Fruit fly (Drosophila melanogaster) whole organism, larva: ENCODE results near the gene CG10013.
A peak's percentile ranks its signal among the peaks of the same experiment; 100 is the strongest.

Source experiments
- noc ChIP-seq: fragments of 200-800 bp; sonication (Bioruptor generic); optimal IDR thresholded peaks from 3 replicates; lab custom pipeline; 2019; ENCODE audit warnings: missing biosample characterization, mild to moderate bottlenecking, missing genetic modification characterization, moderate library complexity

The CG10013 gene

dm6 chr3R:12326855-12327254, 3.5 kb downstream of the CG10013 start:
- no peak for TF ChIP-seq noc

dm6 chr3R:12329827-12330226, 6.5 kb downstream of the CG10013 start:
- no peak for TF ChIP-seq noc

dm6 chr3R:12341374-12341773, 18.1 kb downstream of the CG10013 start, which contains the start of gene Sgsf:
Sgsf (plus strand) TSS chr3R:12341674.
- no peak for TF ChIP-seq noc

dm6 chr3R:12344914-12345549, 21.7 kb downstream of the CG10013 start:
- TF ChIP-seq noc = no peak

dm6 chr3R:12345989-12346388, 22.7 kb downstream of the CG10013 start:
- no peak for TF ChIP-seq noc

- TF ChIP-seq noc = no peak
Observed at dm6 chr3R:12347659-12348058, 24.3 kb downstream of the CG10013 start.

- TF ChIP-seq noc = no peak
Observed at dm6 chr3R:12350497-12350896, 27.2 kb downstream of the CG10013 start, which contains the start of gene CG10038. CG10038 (minus strand) TSS chr3R:12350644.

- no peak for TF ChIP-seq noc
Observed at dm6 chr3R:12352003-12352402, 28.7 kb downstream of the CG10013 start, which contains the start of gene CG10041. CG10041 (minus strand) TSS chr3R:12352103.

- no peak for TF ChIP-seq noc
Observed at dm6 chr3R:12356044-12356443, 32.7 kb downstream of the CG10013 start, which contains the start of gene MBD-R2. MBD-R2 (minus strand) TSS chr3R:12356265.

- no peak for TF ChIP-seq noc
Observed at dm6 chr3R:12359837-12360236, 36.5 kb downstream of the CG10013 start, which contains the start of gene CG4115. CG4115 (plus strand) TSS chr3R:12360008.

- TF ChIP-seq noc = no peak
Observed at dm6 chr3R:12361962-12362497, 38.7 kb downstream of the CG10013 start.

- TF ChIP-seq noc = no peak
Observed at dm6 chr3R:12363544-12363943, 40.2 kb downstream of the CG10013 start.

- no peak for TF ChIP-seq noc
Observed at dm6 chr3R:12364580-12364979, 41.3 kb downstream of the CG10013 start, which contains the start of gene Tim17a1. Tim17a1 (minus strand) TSS chr3R:12364680.

dm6 chr3R:12365264-12365840, 42.0 kb downstream of the CG10013 start, which contains the start of gene GstD10:
GstD10 (minus strand) TSS chr3R:12365735.
- peak; percentile 46 for TF ChIP-seq noc

- no peak for TF ChIP-seq noc
Observed at dm6 chr3R:12365887-12366286, 42.6 kb downstream of the CG10013 start.

- no peak for TF ChIP-seq noc
Observed at dm6 chr3R:12367464-12367863, 44.1 kb downstream of the CG10013 start, which contains the start of gene GstD9. GstD9 (minus strand) TSS chr3R:12367564.

dm6 chr3R:12369135-12369792, 45.9 kb downstream of the CG10013 start, which contains the start of gene GstD1:
GstD1 (minus strand) TSS chr3R:12369268.
- TF ChIP-seq noc = peak; percentile 87
